Worm (Caenorhabditis elegans) whole organism, L4 larva: ENCODE results near the gene fipr-2.

ENCODE experiments used
- D1046.2 ChIP-seq: fragments of 200-800 bp; sonication (Bioruptor generic); IDR thresholded peaks from 2 replicates; pipeline ENCODE4 v1.3.6; 2022; ENCODE audit warnings: missing genetic modification characterization, missing compliant biosample characterization
- ama-1 ChIP-seq: fragments of 150-350 bp; optimal IDR thresholded peaks from 2 replicates; lab custom pipeline; 2014; ENCODE audit warnings: inconsistent platforms, mixed read lengths
- ces-1 ChIP-seq: fragments of 150-350 bp; sonication (generic microtip); optimal IDR thresholded peaks from 4 replicates; lab custom pipeline; 2014; ENCODE audit warnings: missing biosample characterization, missing genetic modification reagents, missing genetic modification characterization
- dpl-1 ChIP-seq: fragments of 150-350 bp; optimal IDR thresholded peaks from 2 replicates; lab custom pipeline; 2014; ENCODE audit warnings: missing biosample characterization, missing genetic modification reagents, missing genetic modification characterization
- egl-43 ChIP-seq: fragments of 200-800 bp; sonication (Bioruptor generic); IDR thresholded peaks from 2 replicates; pipeline ENCODE4 v1.3.6; 2022; ENCODE audit warnings: missing genetic modification reagents, missing genetic modification characterization, missing compliant biosample characterization
- hlh-11 ChIP-seq: fragments of 200-800 bp; sonication (Bioruptor generic); optimal IDR thresholded peaks from 2 replicates; lab custom pipeline; 2018; ENCODE audit warnings: mild to moderate bottlenecking, missing genetic modification characterization, missing compliant biosample characterization
- lin-39 ChIP-seq: fragments of 150-350 bp; optimal IDR thresholded peaks from 2 replicates; lab custom pipeline; 2014; ENCODE audit warnings: missing biosample characterization, missing genetic modification reagents, missing genetic modification characterization
- mep-1 ChIP-seq: fragments of 150-350 bp; sonication (generic microtip); optimal IDR thresholded peaks from 3 replicates; lab custom pipeline; 2014; ENCODE audit warnings: missing biosample characterization, missing genetic modification characterization
- mes-2 ChIP-seq: sonication (generic microtip); optimal IDR thresholded peaks from 2 replicates; lab custom pipeline; 2016; ENCODE audit warnings: missing genotype, mild to moderate bottlenecking, missing genetic modification characterization, missing compliant biosample characterization; ENCODE audit not compliant: poor library complexity, severe bottlenecking
- nhr-41 ChIP-seq: fragments of 200-800 bp; sonication (Bioruptor generic); IDR thresholded peaks from 2 replicates; pipeline ENCODE4 v1.3.6; 2022; ENCODE audit warnings: missing genetic modification reagents, missing genetic modification characterization, missing compliant biosample characterization
- nhr-77 ChIP-seq: fragments of 150-350 bp; optimal IDR thresholded peaks from 2 replicates; lab custom pipeline; 2014; ENCODE audit warnings: missing biosample characterization, missing genetic modification characterization
- pha-4 ChIP-seq, 2 experiments: fragments of 150-350 bp in 1 of 2; fragments of 200-800 bp in 1 of 2; sonication (Bioruptor generic) in 1 of 2; IDR thresholded peaks in 1 of 2; optimal IDR thresholded peaks in 1 of 2; 2 replicates each; pipeline versions ENCODE4 v1.3.6 to Lab custom; 2014 to 2022; ENCODE audit warnings: missing genetic modification characterization in 2 of 2, missing genetic modification reagents in 2 of 2, missing biosample characterization in 1 of 2, missing compliant biosample characterization in 1 of 2
- unc-39 ChIP-seq: sonication (generic microtip); optimal IDR thresholded peaks from 2 replicates; lab custom pipeline; 2017; ENCODE audit warnings: missing biosample characterization, missing genetic modification characterization

DNA sequence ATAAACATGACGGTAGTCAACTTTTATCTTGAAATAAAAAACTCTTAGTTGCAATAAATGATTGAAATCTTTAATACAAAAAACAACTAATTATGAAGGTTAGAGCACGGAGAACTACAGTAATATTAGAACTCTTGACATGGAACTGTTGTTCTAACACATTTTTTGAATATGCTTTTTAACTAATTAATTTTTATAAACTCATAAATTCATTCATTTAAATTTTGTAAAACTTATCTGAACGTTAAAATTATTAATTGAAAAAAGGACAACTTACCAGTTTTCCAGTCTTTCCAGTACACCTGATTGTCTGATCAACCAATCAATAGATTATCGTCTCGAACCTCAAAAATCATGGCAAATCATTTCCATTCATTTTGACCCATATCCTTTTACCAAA is 12.7 kb upstream of the fipr-2 start, which contains the start of gene sqt-3:
- TF ChIP-seq nhr-77 (tag; lab: Kevin White, UChicago) (no peak), mes-2 (tag; lab: Kevin White, UChicago) (no peak), unc-39 (no peak), nhr-41 (GFP tag; lab: Robert Waterston, UW) (no peak), lin-39 (tag; lab: Kevin White, UChicago) (no peak), mep-1 (tag; lab: Kevin White, UChicago) (no peak), D1046.2 (GFP tag; lab: Robert Waterston, UW) (no peak), egl-43 (GFP tag; lab: Robert Waterston, UW) (no peak), dpl-1 (GFP tag; lab: Kevin White, UChicago) (no peak), hlh-11 (tag; lab: Kevin White, UChicago) (no peak), pha-4 (GFP tag; IDR thresholded peaks at IDR 0.05; lab: Robert Waterston, UW) (no peak), pha-4 (tag; optimal IDR thresholded peaks at IDR 0.05; lab: Kevin White, UChicago) (no peak), ama-1 (lab: Kevin White, UChicago) (no peak), ces-1 (GFP tag; lab: Kevin White, UChicago) (no peak)
